Fruit fly (Drosophila melanogaster) whole organism, embryonic: ENCODE measurements around the gene dob.

Source experiments
- Bdp1 ChIP-seq: fragments of 200-800 bp; sonication (Bioruptor generic); optimal IDR thresholded peaks from 3 replicates; lab custom pipeline; 2016; ENCODE audit warnings: missing biosample characterization, missing genetic modification characterization
- CG10274 ChIP-seq: fragments of 200-800 bp; sonication (Bioruptor generic); optimal IDR thresholded peaks from 3 replicates; lab custom pipeline; 2017; ENCODE audit warnings: missing biosample characterization, mild to moderate bottlenecking, missing genetic modification characterization
- CG10321 ChIP-seq: fragments of 200-800 bp; sonication (Bioruptor generic); IDR thresholded peaks from 2 replicates; pipeline ENCODE4 v1.3.6; 2022; ENCODE audit warnings: missing biosample characterization, missing genetic modification characterization
- CG10565 ChIP-seq: fragments of 200-800 bp; sonication (Bioruptor generic); optimal IDR thresholded peaks from 3 replicates; lab custom pipeline; 2016; ENCODE audit warnings: missing biosample characterization, mild to moderate bottlenecking, missing genetic modification characterization
- CG10979 ChIP-seq: fragments of 200-800 bp; sonication (Bioruptor generic); optimal IDR thresholded peaks from 2 replicates; lab custom pipeline; 2018; ENCODE audit warnings: missing biosample characterization, mild to moderate bottlenecking, missing genetic modification characterization, moderate library complexity
- CG11696 ChIP-seq: fragments of 200-800 bp; sonication (Bioruptor generic); IDR thresholded peaks from 2 replicates; pipeline ENCODE4 v1.3.6; 2022; ENCODE audit warnings: missing biosample characterization, missing genetic modification characterization
- CG12236 ChIP-seq: fragments of 200-800 bp; sonication (Bioruptor generic); optimal IDR thresholded peaks from 2 replicates; lab custom pipeline; 2016; ENCODE audit warnings: missing biosample characterization, missing genetic modification characterization
- CG1233 ChIP-seq: fragments of 200-800 bp; sonication (Bioruptor generic); optimal IDR thresholded peaks from 4 replicates; lab custom pipeline; 2018; ENCODE audit warnings: missing biosample characterization, mild to moderate bottlenecking, missing genetic modification characterization
- CG14014 ChIP-seq: fragments of 200-800 bp; sonication (Bioruptor generic); IDR thresholded peaks from 2 replicates; pipeline ENCODE4 v1.3.6; 2022; ENCODE audit warnings: missing biosample characterization, missing genetic modification characterization
- CG17328 ChIP-seq: fragments of 200-800 bp; sonication (Bioruptor generic); IDR thresholded peaks from 2 replicates; pipeline ENCODE4 v1.3.6; 2022; ENCODE audit warnings: missing biosample characterization, missing genetic modification characterization
- CG1832 ChIP-seq: fragments of 200-800 bp; sonication (Bioruptor generic); optimal IDR thresholded peaks from 2 replicates; lab custom pipeline; 2017; ENCODE audit warnings: missing biosample characterization, mild to moderate bottlenecking, missing genetic modification characterization, inconsistent platforms
- CG30020 ChIP-seq: fragments of 200-800 bp; optimal IDR thresholded peaks from 2 replicates; lab custom pipeline; 2019; ENCODE audit warnings: missing biosample characterization, mild to moderate bottlenecking, missing genetic modification characterization, moderate library complexity
- CG30431 ChIP-seq: fragments of 200-800 bp; sonication (Bioruptor generic); optimal IDR thresholded peaks from 2 replicates; lab custom pipeline; 2017; ENCODE audit warnings: missing biosample characterization, missing genetic modification characterization
- CG32532 ChIP-seq: fragments of 200-800 bp; sonication (Bioruptor generic); IDR thresholded peaks from 2 replicates; pipeline ENCODE4 v1.3.6; 2022; ENCODE audit warnings: missing biosample characterization, missing genetic modification characterization
- CG34422 ChIP-seq: fragments of 200-800 bp; sonication (Bioruptor generic); IDR thresholded peaks from 3 replicates; pipeline ENCODE4 v1.3.6; 2022; ENCODE audit warnings: missing biosample characterization, missing genetic modification characterization
- CG43689 ChIP-seq: fragments of 200-800 bp; sonication (Bioruptor generic); IDR thresholded peaks from 2 replicates; pipeline ENCODE4 v1.3.6; 2022; ENCODE audit warnings: missing biosample characterization, missing genetic modification characterization
- CG6683 ChIP-seq: fragments of 200-800 bp; sonication (Bioruptor generic); optimal IDR thresholded peaks from 2 replicates; lab custom pipeline; 2017; ENCODE audit warnings: missing biosample characterization, mild to moderate bottlenecking, missing genetic modification characterization, missing genetic modification reagents
- CG9817 ChIP-seq: fragments of 200-800 bp; sonication (Bioruptor generic); optimal IDR thresholded peaks from 2 replicates; lab custom pipeline; 2018; ENCODE audit warnings: missing biosample characterization, mild to moderate bottlenecking, missing genetic modification characterization, moderate library complexity
- Ets97D ChIP-seq: fragments of 200-800 bp; sonication (Bioruptor generic); optimal IDR thresholded peaks from 3 replicates; lab custom pipeline; 2016; ENCODE audit warnings: missing biosample characterization, missing genetic modification characterization
- Gsc ChIP-seq: fragments of 200-800 bp; sonication (Bioruptor generic); IDR thresholded peaks from 2 replicates; pipeline ENCODE4 v1.3.6; 2022; ENCODE audit warnings: missing biosample characterization, missing genetic modification characterization
- Lhr ChIP-seq: fragments of 200-800 bp; sonication (Bioruptor generic); optimal IDR thresholded peaks from 3 replicates; lab custom pipeline; 2017; ENCODE audit warnings: mild to moderate bottlenecking, missing biosample characterization, missing genetic modification reagents, missing genetic modification characterization
- MESR4 ChIP-seq: fragments of 200-800 bp; sonication (Bioruptor generic); optimal IDR thresholded peaks from 2 replicates; lab custom pipeline; 2018; ENCODE audit warnings: missing biosample characterization, mild to moderate bottlenecking, missing genetic modification characterization, moderate library complexity
- Scr ChIP-seq: fragments of 200-800 bp; sonication (Bioruptor generic); IDR thresholded peaks from 2 replicates; pipeline ENCODE4 v1.3.6; 2022; ENCODE audit warnings: missing biosample characterization, missing genetic modification characterization; ENCODE audit not compliant: partially characterized antibody
- Sox100B ChIP-seq: fragments of 200-800 bp; sonication (Bioruptor generic); optimal IDR thresholded peaks from 3 replicates; lab custom pipeline; 2018; ENCODE audit warnings: missing biosample characterization, mild to moderate bottlenecking, missing genetic modification characterization
- cas ChIP-seq: fragments of 200-800 bp; sonication (Bioruptor generic); IDR thresholded peaks from 2 replicates; pipeline ENCODE4 v1.3.6; 2022; ENCODE audit warnings: missing biosample characterization, missing genetic modification characterization
- caup ChIP-seq: fragments of 200-800 bp; sonication (Bioruptor generic); optimal IDR thresholded peaks from 3 replicates; lab custom pipeline; 2017; ENCODE audit warnings: missing biosample characterization, mild to moderate bottlenecking, missing genetic modification characterization, moderate library complexity; ENCODE audit not compliant: severe bottlenecking
- corto ChIP-seq: fragments of 200-800 bp; sonication (Bioruptor generic); optimal IDR thresholded peaks from 2 replicates; lab custom pipeline; 2016; ENCODE audit warnings: missing biosample characterization, mild to moderate bottlenecking, missing genetic modification characterization, moderate library complexity
- crc ChIP-seq: fragments of 200-800 bp; sonication (Bioruptor generic); optimal IDR thresholded peaks from 2 replicates; lab custom pipeline; 2016; ENCODE audit warnings: missing biosample characterization, missing genetic modification characterization
- croc ChIP-seq: fragments of 200-800 bp; sonication (Bioruptor generic); conservative IDR thresholded peaks from 3 replicates; pipeline ENCODE4 v1.3.6; 2022; ENCODE audit warnings: missing biosample characterization, missing genetic modification characterization
- crp ChIP-seq, 2 experiments: fragments of 200-800 bp; sonication (Bioruptor generic); optimal IDR thresholded peaks; 2 replicates in 1 of 2; 3 replicates in 1 of 2; lab custom pipeline; 2017; ENCODE audit warnings: missing biosample characterization in 2 of 2, missing genetic modification characterization in 2 of 2, mild to moderate bottlenecking in 1 of 2, moderate library complexity in 1 of 2
- dm ChIP-seq: fragments of 200-800 bp; sonication (Bioruptor generic); optimal IDR thresholded peaks from 3 replicates; lab custom pipeline; 2016; ENCODE audit warnings: missing biosample characterization, missing genetic modification characterization
- fru ChIP-seq: fragments of >200 bp; optimal IDR thresholded peaks from 2 replicates; lab custom pipeline; 2017
- ftz-f1 ChIP-seq: fragments of 200-800 bp; sonication (Bioruptor generic); optimal IDR thresholded peaks from 2 replicates; lab custom pipeline; 2016; ENCODE audit warnings: missing biosample characterization, missing genetic modification characterization
- gt ChIP-seq: fragments of 200-800 bp; sonication (Bioruptor generic); IDR thresholded peaks from 2 replicates; pipeline ENCODE4 v1.3.6; 2022; ENCODE audit warnings: missing biosample characterization, missing genetic modification characterization
- hb ChIP-seq: fragments of 200-800 bp; sonication (Bioruptor generic); IDR thresholded peaks from 3 replicates; pipeline ENCODE4 v1.3.6; 2022; ENCODE audit warnings: missing biosample characterization, missing genetic modification characterization; ENCODE audit not compliant: partially characterized antibody
- oc ChIP-seq: fragments of 200-800 bp; sonication (Bioruptor generic); optimal IDR thresholded peaks from 2 replicates; lab custom pipeline; 2018; ENCODE audit warnings: missing biosample characterization, mild to moderate bottlenecking, missing genetic modification characterization, moderate library complexity
- onecut ChIP-seq: fragments of 200-800 bp; sonication (Bioruptor generic); IDR thresholded peaks from 2 replicates; pipeline ENCODE4 v1.3.6; 2022; ENCODE audit warnings: missing biosample characterization, missing genetic modification characterization
- peb ChIP-seq: fragments of 200-800 bp; sonication (Bioruptor generic); IDR thresholded peaks from 2 replicates; pipeline ENCODE4 v1.3.6; 2022; ENCODE audit warnings: missing biosample characterization, missing genetic modification characterization
- pho ChIP-seq: fragments of 200-800 bp; sonication (Bioruptor generic); optimal IDR thresholded peaks from 2 replicates; lab custom pipeline; 2016; ENCODE audit warnings: missing biosample characterization, missing genetic modification characterization
- prd ChIP-seq, 3 experiments: fragments of >200 bp in 2 of 3; fragments of 200-800 bp in 1 of 3; sonication (Bioruptor generic) in 1 of 3; optimal IDR thresholded peaks in 2 of 3; IDR thresholded peaks in 1 of 3; 2 replicates in 2 of 3; 3 replicates in 1 of 3; pipeline versions ENCODE4 v1.3.6 to Lab custom; 2017 to 2022; ENCODE audit warnings: missing biosample characterization in 1 of 3, missing genetic modification characterization in 1 of 3
- row ChIP-seq: fragments of 200-800 bp; sonication (Bioruptor generic); IDR thresholded peaks from 3 replicates; pipeline ENCODE4 v1.3.6; 2022; ENCODE audit warnings: missing biosample characterization, missing genetic modification characterization
- salm ChIP-seq: fragments of 200-800 bp; sonication (Bioruptor generic); optimal IDR thresholded peaks from 2 replicates; lab custom pipeline; 2018; ENCODE audit warnings: missing biosample characterization, mild to moderate bottlenecking, missing genetic modification characterization
- sc ChIP-seq, 3 experiments: fragments of >200 bp in 2 of 3; fragments of 200-800 bp in 1 of 3; sonication (Bioruptor generic) in 1 of 3; optimal IDR thresholded peaks; 2 replicates in 2 of 3; 3 replicates in 1 of 3; lab custom pipeline; 2017; ENCODE audit warnings: mild to moderate bottlenecking in 1 of 3, missing biosample characterization in 1 of 3, missing genetic modification characterization in 1 of 3, missing genetic modification reagents in 1 of 3
- sens-2 ChIP-seq: fragments of 200-800 bp; sonication (Bioruptor generic); IDR thresholded peaks from 2 replicates; pipeline ENCODE4 v1.3.6; 2022; ENCODE audit warnings: missing biosample characterization, missing genetic modification characterization
- seq ChIP-seq: fragments of 200-800 bp; sonication (Bioruptor generic); IDR thresholded peaks from 2 replicates; pipeline ENCODE4 v1.3.6; 2022; ENCODE audit warnings: missing biosample characterization, missing genetic modification characterization
- tll ChIP-seq, 2 experiments: fragments of 200-800 bp in 1 of 2; fragments of >200 bp in 1 of 2; sonication (Bioruptor generic) in 1 of 2; optimal IDR thresholded peaks; 2 replicates each; lab custom pipeline; 2017 to 2019; ENCODE audit warnings: missing biosample characterization in 2 of 2, missing genetic modification characterization in 2 of 2, mild to moderate bottlenecking in 1 of 2, moderate library complexity in 1 of 2
- vfl ChIP-seq: fragments of 200-800 bp; sonication (Bioruptor generic); optimal IDR thresholded peaks from 2 replicates; lab custom pipeline; 2016; ENCODE audit warnings: missing biosample characterization, missing genetic modification characterization
- zen ChIP-seq: fragments of 200-800 bp; sonication (Bioruptor generic); optimal IDR thresholded peaks from 3 replicates; lab custom pipeline; 2018; ENCODE audit warnings: missing biosample characterization, mild to moderate bottlenecking, missing genetic modification characterization, moderate library complexity

dob gene

DNA sequence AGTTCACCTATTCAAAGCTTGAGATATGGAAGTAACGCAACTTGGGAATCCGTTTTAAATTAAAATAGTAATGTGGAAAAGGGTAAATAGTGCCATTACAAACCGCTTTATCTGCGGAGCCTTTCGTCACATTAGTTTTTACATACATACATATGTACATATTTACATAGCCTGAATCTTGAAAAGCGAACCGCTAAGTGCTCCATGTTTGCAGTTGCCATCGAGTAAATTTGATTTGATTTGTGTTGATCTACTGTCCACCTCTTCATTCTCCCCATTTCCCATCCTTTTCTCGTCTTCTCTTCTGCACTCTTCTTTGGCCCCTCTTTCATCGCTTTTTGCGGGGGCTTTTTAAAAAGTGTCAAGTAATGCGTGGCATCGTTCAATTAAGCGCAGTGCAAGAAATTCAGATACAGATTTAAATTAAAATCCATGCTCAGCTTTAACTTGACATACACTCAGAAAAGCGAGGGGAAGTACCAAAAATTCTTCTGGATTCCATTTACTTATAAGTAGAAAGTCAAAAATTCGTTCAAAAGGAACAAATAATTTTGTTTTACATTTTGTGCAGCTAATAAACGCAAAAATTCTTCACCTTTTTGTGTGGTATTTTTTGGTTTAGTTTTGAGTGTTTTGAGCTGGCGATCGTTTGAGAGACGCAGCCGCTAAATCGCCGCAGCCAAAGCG, 23.7 kb upstream of the dob start (continued):
- TF ChIP-seq CG17328 = peak; percentile 77
- peak; percentile 76 for TF ChIP-seq CG10274 (GFP tag; lab: Kevin White, UChicago)
- TF ChIP-seq prd (optimal IDR thresholded peaks at IDR 0.05; lab: Kevin White, UChicago) = no peak
- peak; percentile 46; the same call in 1 of the 3 replicates for TF ChIP-seq prd (GFP tag; IDR thresholded peaks at IDR 0.05; lab: Robert Waterston, UW)
- peak; percentile 87 for TF ChIP-seq seq (GFP tag; lab: Robert Waterston, UW)
- peak; percentile 46 for TF ChIP-seq CG30431 (GFP tag; lab: Kevin White, UChicago)
- TF ChIP-seq tll (GFP tag; optimal IDR thresholded peaks at IDR 0.05; lab: Kevin White, UChicago) = no peak
- peak; percentile 76 for TF ChIP-seq CG6683
- 0 out of 3 replicates have a peak, but pooled peaks have one; percentile 22 for TF ChIP-seq croc (GFP tag; lab: Robert Waterston, UW)
- TF ChIP-seq Lhr (GFP tag; lab: Kevin White, UChicago) = peak; percentile 83
- no peak for TF ChIP-seq sc (optimal IDR thresholded peaks at IDR 0.05; lab: Kevin White, UChicago)
- peak; percentile 90 for TF ChIP-seq sc (GFP tag; optimal IDR thresholded peaks at IDR 0.05; lab: Kevin White, UChicago)
- TF ChIP-seq CG43689 = peak; percentile 73
- TF ChIP-seq peb (GFP tag; lab: Robert Waterston, UW) = peak; percentile 55
- TF ChIP-seq MESR4 (GFP tag; lab: Kevin White, UChicago) = peak; percentile 14
- TF ChIP-seq CG9817 (tag; lab: Kevin White, UChicago) = peak; percentile 43
- TF ChIP-seq pho (GFP tag; lab: Kevin White, UChicago) = peak; percentile 73
- TF ChIP-seq Bdp1 (GFP tag; lab: Kevin White, UChicago) = peak; percentile 82
- TF ChIP-seq crp (GFP tag; optimal IDR thresholded peaks at IDR 0.05; lab: Kevin White, UChicago) = peak in 1 of 2 experiments; percentile 46
- TF ChIP-seq CG34422 (GFP tag; lab: Robert Waterston, UW) = peak; percentile 36; the same call in 1 of the 3 replicates
- peak; percentile 90 for TF ChIP-seq caup (GFP tag; lab: Kevin White, UChicago)
- 0 out of 2 replicates have a peak, but pooled peaks have one; percentile 20 for TF ChIP-seq sens-2 (GFP tag; lab: Robert Waterston, UW)
- peak; percentile 52 for TF ChIP-seq crc
- no peak for TF ChIP-seq ftz-f1 (GFP tag; lab: Kevin White, UChicago)
- TF ChIP-seq Scr (GFP tag; lab: Robert Waterston, UW) = no peak
- no peak for TF ChIP-seq Gsc (GFP tag; lab: Robert Waterston, UW)
- TF ChIP-seq cas (GFP tag; lab: Robert Waterston, UW) = no peak
- TF ChIP-seq CG1233 = peak; percentile 91
- no peak for TF ChIP-seq fru (lab: Kevin White, UChicago)
- TF ChIP-seq CG32532 (GFP tag; lab: Robert Waterston, UW) = peak; percentile 12
- TF ChIP-seq zen (tag; lab: Kevin White, UChicago) = no peak
- TF ChIP-seq salm = peak; percentile 84
- TF ChIP-seq dm (GFP tag; lab: Kevin White, UChicago) = peak; percentile 49
- TF ChIP-seq CG10565 (GFP tag; lab: Kevin White, UChicago) = peak; percentile 55
- TF ChIP-seq CG10979 (tag; lab: Kevin White, UChicago) = peak; percentile 45
- TF ChIP-seq onecut (GFP tag; lab: Robert Waterston, UW) = peak; percentile 85
- peak; percentile 33 for TF ChIP-seq Ets97D (GFP tag; lab: Kevin White, UChicago)
- peak; percentile 1 for TF ChIP-seq CG30020
- TF ChIP-seq corto (GFP tag; lab: Kevin White, UChicago) = peak; percentile 50
- TF ChIP-seq CG10321 (GFP tag; lab: Robert Waterston, UW) = peak; percentile 44; the same call in 1 of the 2 replicates
- no peak for TF ChIP-seq hb (GFP tag; lab: Robert Waterston, UW)
- TF ChIP-seq Sox100B (GFP tag; lab: Kevin White, UChicago) = peak; percentile 92
- no peak for TF ChIP-seq CG1832 (GFP tag; lab: Kevin White, UChicago)
- TF ChIP-seq vfl (GFP tag; lab: Kevin White, UChicago) = no peak
- TF ChIP-seq row (GFP tag; lab: Robert Waterston, UW) = no peak
- no peak for TF ChIP-seq gt
- TF ChIP-seq CG14014 (GFP tag; lab: Robert Waterston, UW) = peak; percentile 84; the same call in 1 of the 2 replicates
- TF ChIP-seq CG11696 = 0 out of 2 replicates have a peak, but pooled peaks have one; percentile 22
- peak; percentile 88 for TF ChIP-seq oc
- TF ChIP-seq CG12236 (GFP tag; lab: Kevin White, UChicago) = peak; percentile 90
